Fruit fly (Drosophila melanogaster) whole organism, wandering third instar larva: Measurements from ENCODE around the gene CG6271.

Source experiments
- Myc ChIP-seq: fragments of >200 bp; optimal IDR thresholded peaks from 2 replicates; lab custom pipeline; 2017
- br ChIP-seq: fragments of 200-800 bp; sonication (Bioruptor generic); optimal IDR thresholded peaks from 2 replicates; lab custom pipeline; 2016; ENCODE audit warnings: missing biosample characterization, missing genetic modification characterization
- dsf ChIP-seq: sonication (Bioruptor generic); optimal IDR thresholded peaks from 2 replicates; lab custom pipeline; 2016; ENCODE audit warnings: missing biosample characterization, missing genetic modification characterization, borderline replicate concordance
- psq ChIP-seq: fragments of 200-800 bp; sonication (Bioruptor generic); optimal IDR thresholded peaks from 3 replicates; lab custom pipeline; 2017; ENCODE audit warnings: missing biosample characterization, mild to moderate bottlenecking, missing genetic modification characterization, moderate library complexity
- sv ChIP-seq: fragments of 200-800 bp; sonication (Bioruptor generic); optimal IDR thresholded peaks from 3 replicates; lab custom pipeline; 2016; ENCODE audit warnings: missing biosample characterization, missing genetic modification characterization
- tai ChIP-seq: sonication (Bioruptor generic); optimal IDR thresholded peaks from 2 replicates; lab custom pipeline; 2016; ENCODE audit warnings: missing biosample characterization, missing genetic modification characterization

dm6 chr3R:26988412-26988981 lies 37.4 kb downstream of the CG6271 start, which contains the start of gene CG31075:
- TF ChIP-seq psq (GFP tag; lab: Kevin White, UChicago) (peak; percentile 100), br (peak; percentile 83), tai (peak; percentile 75), Myc (lab: Kevin White, UChicago) (peak; percentile 60), dsf (GFP tag; lab: Kevin White, UChicago) (peak; percentile 55), sv (GFP tag; lab: Kevin White, UChicago) (peak; percentile 16)
